Worm (Caenorhabditis elegans) whole organism, L3 larva: ENCODE measurements around the gene lys-5.

Source experiments
- ama-1 ChIP-seq: fragments of 150-350 bp; optimal IDR thresholded peaks from 2 replicates; lab custom pipeline; 2018
- ceh-82 ChIP-seq: fragments of 150-350 bp; optimal IDR thresholded peaks from 2 replicates; lab custom pipeline; 2014; ENCODE audit warnings: missing biosample characterization, missing genetic modification characterization
- fkh-2 ChIP-seq: fragments of 150-350 bp; optimal IDR thresholded peaks from 2 replicates; lab custom pipeline; 2014; ENCODE audit warnings: missing biosample characterization, missing genetic modification reagents, missing genetic modification characterization
- nhr-76 ChIP-seq: fragments of 150-350 bp; sonication (generic microtip); optimal IDR thresholded peaks from 5 replicates; lab custom pipeline; 2014; ENCODE audit warnings: missing biosample characterization, missing genetic modification characterization
- pha-4 ChIP-seq: fragments of 150-350 bp; optimal IDR thresholded peaks from 2 replicates; lab custom pipeline; 2014; ENCODE audit warnings: missing biosample characterization, missing genetic modification reagents, missing genetic modification characterization
- tbx-2 ChIP-seq: sonication (generic microtip); optimal IDR thresholded peaks from 2 replicates; lab custom pipeline; 2016; ENCODE audit warnings: mild to moderate bottlenecking, missing genetic modification characterization, missing compliant biosample characterization
- ztf-11 ChIP-seq: fragments of 150-350 bp; optimal IDR thresholded peaks from 2 replicates; lab custom pipeline; 2014; ENCODE audit warnings: missing biosample characterization, missing genetic modification characterization

ce11 chrIV:11623060-11623459 lies 2.3 kb downstream of the lys-5 start, which contains the start of gene lys-4:
- TF ChIP-seq ztf-11 (tag; lab: Kevin White, UChicago) (no peak), ceh-82 (tag; lab: Kevin White, UChicago) (no peak), tbx-2 (tag; lab: Kevin White, UChicago) (no peak), pha-4 (tag; lab: Kevin White, UChicago) (no peak), ama-1 (lab: Kevin White, UChicago) (no peak), fkh-2 (tag; lab: Kevin White, UChicago) (no peak), nhr-76 (no peak)
